Worm (Caenorhabditis elegans): ENCODE results near the gene mbk-2.

mbk-2 gene

DNA sequence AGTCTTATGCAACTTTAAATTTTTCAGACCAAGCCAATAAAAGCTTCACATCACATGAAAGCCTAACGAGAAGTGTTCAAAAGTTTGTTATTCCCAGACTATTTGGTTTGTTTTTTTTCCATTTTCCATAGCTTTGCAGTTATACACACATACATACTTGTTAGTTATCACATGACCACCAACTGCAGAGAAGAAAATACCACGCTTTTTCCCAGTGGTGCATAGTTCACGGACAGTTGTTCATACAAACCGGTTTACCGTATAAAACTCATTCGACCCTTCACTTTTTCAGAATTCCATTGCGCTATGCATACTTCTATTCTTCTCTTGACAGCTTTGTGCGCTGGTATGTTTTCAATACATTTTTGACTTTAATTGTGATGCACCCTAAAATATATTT lies 54.8 kb downstream of the mbk-2 start, which contains the start of gene scl-5:
Gene scl-5 (plus strand): TSS at position 301 of the 400 bp plus-strand sequence.
- TF ChIP-seq elt-1 (tag; optimal IDR thresholded peaks at IDR 0.05; ENCODE audit: borderline replicate concordance, insufficient read depth) = no peak
- no peak for TF ChIP-seq nhr-2 (tag; optimal IDR thresholded peaks at IDR 0.05)
- no peak for TF ChIP-seq lsy-2 (tag; optimal IDR thresholded peaks at IDR 0.05)
- TF ChIP-seq mep-1 (tag; optimal IDR thresholded peaks at IDR 0.05) = no peak
- TF ChIP-seq M03D4.4 (tag; optimal IDR thresholded peaks at IDR 0.05) = no peak
- TF ChIP-seq nhr-76 (tag; optimal IDR thresholded peaks at IDR 0.05) = no peak
- TF ChIP-seq ces-1 (GFP tag; optimal IDR thresholded peaks at IDR 0.05) = no peak
- no peak for TF ChIP-seq mab-5 (tag; optimal IDR thresholded peaks at IDR 0.05)
- TF ChIP-seq nhr-12 (tag; optimal IDR thresholded peaks at IDR 0.05) = no peak
- no peak for TF ChIP-seq tbx-8 (GFP tag; optimal IDR thresholded peaks at IDR 0.05)
- no peak for TF ChIP-seq ceh-83 (GFP tag; optimal IDR thresholded peaks at IDR 0.05)
- no peak for TF ChIP-seq nhr-28 (tag; optimal IDR thresholded peaks at IDR 0.05)
- no peak for TF ChIP-seq blmp-1 (tag; optimal IDR thresholded peaks at IDR 0.05)
- TF ChIP-seq lin-32 (GFP tag; optimal IDR thresholded peaks at IDR 0.05) = no peak
- no peak for TF ChIP-seq ceh-39 (tag; optimal IDR thresholded peaks at IDR 0.05)

DNA sequence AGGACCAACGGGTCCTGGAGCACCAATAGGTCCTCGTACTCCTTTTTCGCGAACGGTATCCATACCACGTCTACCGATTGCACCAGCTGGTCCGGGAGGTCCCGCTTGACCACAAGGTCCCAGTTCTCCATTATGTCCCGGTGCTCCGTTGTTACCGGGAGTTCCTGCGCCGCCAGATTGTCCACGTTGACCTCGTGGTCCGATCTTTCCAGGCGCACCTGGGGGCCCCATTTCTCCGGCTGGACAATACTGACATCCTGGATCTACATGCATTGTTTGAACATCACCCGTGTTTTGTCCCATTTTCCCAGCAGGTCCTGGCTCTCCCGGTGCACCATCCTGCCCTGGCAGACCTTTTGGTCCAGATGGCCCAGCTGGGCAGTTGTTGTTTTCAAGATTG lies 57.1 kb downstream of the mbk-2 start:
- TF ChIP-seq nhr-237 (tag; optimal IDR thresholded peaks at IDR 0.05) = no peak
- no peak for TF ChIP-seq ztf-11 (tag; optimal IDR thresholded peaks at IDR 0.05)
- TF ChIP-seq unc-62 (GFP tag; optimal IDR thresholded peaks at IDR 0.05) = no peak
- no peak for TF ChIP-seq drap-1 (GFP tag; optimal IDR thresholded peaks at IDR 0.05)
- TF ChIP-seq unc-120 (tag; optimal IDR thresholded peaks at IDR 0.05; ENCODE audit: poor library complexity, severe bottlenecking) = no peak
- no peak for TF ChIP-seq mep-1 (tag; optimal IDR thresholded peaks at IDR 0.05)
- no peak for TF ChIP-seq blmp-1 (tag; optimal IDR thresholded peaks at IDR 0.05)
- TF ChIP-seq ces-1 (GFP tag; optimal IDR thresholded peaks at IDR 0.05) = no peak
- TF ChIP-seq ceh-39 (tag; optimal IDR thresholded peaks at IDR 0.05) = no peak
- TF ChIP-seq elt-1 (tag; optimal IDR thresholded peaks at IDR 0.05; ENCODE audit: borderline replicate concordance, insufficient read depth) = no peak
- TF ChIP-seq sptf-1 (tag; optimal IDR thresholded peaks at IDR 0.05) = no peak

DNA sequence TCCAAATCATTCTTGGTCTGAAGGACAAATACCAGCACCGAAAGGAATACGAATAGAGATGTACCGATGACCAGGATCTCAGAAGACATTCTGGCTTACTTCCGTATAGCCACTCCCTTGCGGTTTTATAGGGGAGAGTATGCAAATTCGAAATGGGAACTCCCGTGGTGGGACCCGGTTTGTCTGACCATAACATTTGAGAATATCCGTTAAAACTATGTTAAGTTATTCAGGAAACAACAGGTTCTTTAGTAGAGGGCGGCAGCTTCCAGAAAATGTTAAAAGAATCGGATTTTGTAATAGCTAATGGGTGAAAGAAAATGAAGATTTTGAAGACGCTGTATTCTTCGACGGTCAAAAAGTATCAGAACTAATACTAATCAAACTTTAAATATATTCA lies 58.2 kb downstream of the mbk-2 start, which contains the start of gene col-131:
Gene col-131 (minus strand): TSS at position 101 of the 400 bp plus-strand sequence.
- TF ChIP-seq nhr-76 (tag; optimal IDR thresholded peaks at IDR 0.05) = no peak
- TF ChIP-seq unc-120 (tag; optimal IDR thresholded peaks at IDR 0.05; ENCODE audit: poor library complexity, severe bottlenecking) = no peak
- TF ChIP-seq ces-1 (GFP tag; optimal IDR thresholded peaks at IDR 0.05) = no peak
- TF ChIP-seq ceh-43 (GFP tag; optimal IDR thresholded peaks at IDR 0.05) = no peak
- TF ChIP-seq unc-62 (GFP tag; optimal IDR thresholded peaks at IDR 0.05) = no peak
- TF ChIP-seq sptf-1 (tag; optimal IDR thresholded peaks at IDR 0.05) = no peak
- no peak for TF ChIP-seq sem-2 (GFP tag; optimal IDR thresholded peaks at IDR 0.05)
- no peak for TF ChIP-seq snpc-4 (tag; optimal IDR thresholded peaks at IDR 0.05)
- TF ChIP-seq hlh-1 (tag; optimal IDR thresholded peaks at IDR 0.05) = no peak
- no peak for TF ChIP-seq nhr-2 (tag; optimal IDR thresholded peaks at IDR 0.05)
- no peak for TF ChIP-seq ceh-83 (GFP tag; optimal IDR thresholded peaks at IDR 0.05)
- no peak for TF ChIP-seq nhr-28 (tag; optimal IDR thresholded peaks at IDR 0.05)

DNA sequence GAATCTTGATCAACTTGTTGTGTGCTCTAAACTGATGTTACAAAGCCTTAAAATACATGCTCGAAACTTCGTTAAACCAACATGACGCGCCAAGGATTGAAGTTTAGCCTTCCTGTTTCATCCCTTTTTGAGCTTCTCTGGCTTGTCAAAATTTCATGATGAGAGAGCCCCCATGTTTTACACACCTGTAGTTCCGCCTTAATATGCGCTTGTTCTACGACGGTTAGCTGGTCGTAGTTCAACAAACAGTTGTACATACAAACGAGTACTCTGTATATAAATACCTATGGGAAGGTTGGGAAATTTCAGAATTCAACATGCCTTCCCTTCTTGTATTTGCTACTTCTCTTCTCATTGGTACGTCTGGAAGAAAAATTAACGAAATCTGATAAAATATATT lies 59.5 kb downstream of the mbk-2 start, which contains the start of gene scl-6:
Gene scl-6 (plus strand): TSS at position 301 of the 400 bp plus-strand sequence.
- TF ChIP-seq elt-3 (tag; optimal IDR thresholded peaks at IDR 0.05) (no peak), blmp-1 (tag; optimal IDR thresholded peaks at IDR 0.05) (no peak)

DNA sequence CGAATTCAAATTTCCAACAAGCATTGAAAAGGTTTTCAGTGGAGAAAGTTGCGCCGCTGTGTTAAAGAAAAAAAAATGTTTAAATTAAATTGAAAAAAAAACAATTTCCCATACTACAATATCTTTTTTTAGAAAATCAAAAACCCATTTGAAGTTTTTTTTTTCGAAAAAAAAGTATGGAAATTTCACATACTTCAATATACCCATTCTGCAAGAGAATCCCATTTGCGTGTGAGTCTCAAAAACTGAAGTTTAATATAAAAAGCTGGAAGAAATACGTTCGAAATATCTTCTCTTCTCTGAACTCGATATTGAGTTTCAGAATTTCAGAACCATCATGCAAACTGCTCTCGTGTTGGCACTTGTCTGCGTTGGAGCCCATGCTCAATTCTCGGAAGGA lies 61.2 kb downstream of the mbk-2 start, which contains the start of gene scl-7:
Gene scl-7 (plus strand): TSS at position 301 of the 400 bp plus-strand sequence.
- TF ChIP-seq lsy-2 (tag; optimal IDR thresholded peaks at IDR 0.05) (no peak), lin-13 (tag; optimal IDR thresholded peaks at IDR 0.05) (no peak), nhr-2 (tag; optimal IDR thresholded peaks at IDR 0.05) (no peak)

DNA sequence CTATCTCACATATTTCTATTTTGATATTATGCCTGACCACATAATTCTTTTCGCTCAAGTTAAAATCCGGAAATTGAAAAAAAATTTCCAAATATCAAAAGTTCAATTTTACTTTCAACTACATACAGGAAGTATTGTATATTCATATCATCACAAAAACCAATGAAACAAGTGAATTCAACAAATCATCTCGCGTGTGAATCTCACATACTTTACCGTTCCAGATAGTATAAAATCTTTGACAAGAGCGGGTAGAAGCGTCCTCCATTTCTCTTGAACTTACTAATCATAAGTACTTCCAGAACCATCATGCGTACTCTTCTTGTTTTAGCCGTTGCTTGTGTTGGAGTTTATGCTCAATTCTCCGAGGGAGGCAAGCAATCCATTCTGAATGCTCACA lies 62.5 kb downstream of the mbk-2 start, which contains the start of gene scl-8:
Gene scl-8 (plus strand): TSS at position 301 of the 400 bp plus-strand sequence.
- TF ChIP-seq nhr-12 (tag; optimal IDR thresholded peaks at IDR 0.05) (no peak), pha-4 (tag; optimal IDR thresholded peaks at IDR 0.05) (no peak), lin-32 (GFP tag; optimal IDR thresholded peaks at IDR 0.05) (no peak), cnd-1 (tag; optimal IDR thresholded peaks at IDR 0.05) (no peak), unc-120 (tag; optimal IDR thresholded peaks at IDR 0.05; ENCODE audit: poor library complexity, severe bottlenecking) (no peak), hlh-1 (tag; optimal IDR thresholded peaks at IDR 0.05) (no peak), ceh-83 (GFP tag; optimal IDR thresholded peaks at IDR 0.05) (no peak), ceh-43 (GFP tag; optimal IDR thresholded peaks at IDR 0.05) (no peak), nhr-76 (tag; optimal IDR thresholded peaks at IDR 0.05) (no peak), unc-62 (GFP tag; optimal IDR thresholded peaks at IDR 0.05) (no peak)
